Worm (Caenorhabditis elegans) whole organism, L4/young adult: ENCODE data around the gene C52B9.10.

Experiments used
- W03F9.2 ChIP-seq: fragments of 150-350 bp; optimal IDR thresholded peaks from 2 replicates; lab custom pipeline; 2014; ENCODE audit warnings: missing biosample characterization, missing genetic modification characterization
- dao-5 ChIP-seq: sonication (generic microtip); optimal IDR thresholded peaks from 2 replicates; lab custom pipeline; 2016; ENCODE audit warnings: missing genotype, missing genetic modification characterization, moderate library complexity, missing compliant biosample characterization
- him-1 ChIP-seq: sonication (generic microtip); optimal IDR thresholded peaks from 2 replicates; lab custom pipeline; 2016; ENCODE audit warnings: missing genotype, missing genetic modification reagents, missing genetic modification characterization, missing compliant biosample characterization

The C52B9.10 gene

DNA sequence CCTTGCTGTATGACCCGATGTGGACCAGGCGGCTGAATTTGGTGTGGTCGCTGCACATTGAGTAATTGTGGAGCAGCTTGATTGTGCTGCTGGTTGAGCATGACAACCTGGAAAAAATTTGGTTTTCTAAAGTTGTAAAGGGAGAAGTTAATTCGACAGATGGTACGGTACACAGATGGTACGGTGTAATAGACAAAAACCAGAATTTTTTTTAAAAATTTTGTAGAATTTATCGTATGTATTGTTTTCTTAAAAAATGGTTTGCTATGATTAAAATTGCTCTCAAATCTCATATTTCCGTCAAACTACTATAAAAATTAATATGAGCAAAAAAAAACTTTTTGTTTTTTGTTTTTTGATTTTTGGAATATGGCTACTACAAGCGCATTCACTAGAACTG is 33.1 kb downstream of the C52B9.10 start, which contains the start of gene pqn-15:
TSS of gene pqn-15 (minus strand) at position 101 of the 400 bp plus-strand sequence.
- TF ChIP-seq W03F9.2 (tag; lab: Kevin White, UChicago) (no peak), dao-5 (tag; lab: Kevin White, UChicago) (no peak), him-1 (tag; lab: Kevin White, UChicago) (no peak)

DNA sequence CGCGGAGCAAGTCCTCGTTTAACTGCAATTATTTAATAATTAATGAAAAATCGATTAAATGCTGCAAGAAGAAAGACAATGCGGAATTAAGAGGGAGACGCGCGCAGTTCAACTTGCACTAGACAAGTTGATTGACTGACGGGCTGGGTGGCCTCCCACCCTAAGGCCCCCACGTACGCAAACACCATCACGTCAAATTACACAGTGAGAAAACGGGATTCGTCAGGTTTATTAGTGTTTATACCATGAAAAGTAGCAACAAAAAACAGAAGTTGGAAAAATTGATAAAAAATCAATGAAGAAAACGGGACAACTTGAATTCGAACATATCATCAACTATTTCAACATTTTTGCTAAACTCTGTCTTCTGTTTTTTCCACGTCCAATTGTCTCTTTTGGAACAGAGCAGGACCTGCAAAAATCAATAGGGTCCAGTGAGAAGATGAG is 33.9 kb downstream of the C52B9.10 start:
- no peak for TF ChIP-seq him-1 (tag; lab: Kevin White, UChicago)
- no peak for TF ChIP-seq dao-5 (tag; lab: Kevin White, UChicago)
- no peak for TF ChIP-seq W03F9.2 (tag; lab: Kevin White, UChicago)

DNA sequence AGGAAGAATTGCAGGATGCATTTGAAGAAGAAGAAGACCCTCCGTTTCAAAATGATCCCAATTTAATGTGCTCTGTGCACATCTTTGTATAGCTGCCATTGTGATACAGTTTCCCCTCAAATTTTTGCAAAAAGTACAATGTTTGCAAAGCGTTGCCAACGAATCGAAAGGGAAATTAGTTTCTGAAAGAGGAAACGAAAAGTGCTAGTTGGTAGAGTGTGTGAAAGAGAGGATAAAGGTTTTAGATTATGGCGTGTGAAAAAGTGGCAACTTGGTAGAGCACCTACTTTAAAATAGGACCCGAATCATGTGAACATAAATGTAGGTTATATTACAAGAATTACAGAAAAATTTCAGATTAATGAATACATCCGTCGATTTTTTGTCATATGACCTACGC is 38.0 kb downstream of the C52B9.10 start, which contains the start of gene C52B9.8:
TSS of gene C52B9.8 (minus strand) at position 101 of the 400 bp plus-strand sequence.
- TF ChIP-seq him-1 (tag; lab: Kevin White, UChicago) (no peak), W03F9.2 (tag; lab: Kevin White, UChicago) (no peak), dao-5 (tag; lab: Kevin White, UChicago) (no peak)

DNA sequence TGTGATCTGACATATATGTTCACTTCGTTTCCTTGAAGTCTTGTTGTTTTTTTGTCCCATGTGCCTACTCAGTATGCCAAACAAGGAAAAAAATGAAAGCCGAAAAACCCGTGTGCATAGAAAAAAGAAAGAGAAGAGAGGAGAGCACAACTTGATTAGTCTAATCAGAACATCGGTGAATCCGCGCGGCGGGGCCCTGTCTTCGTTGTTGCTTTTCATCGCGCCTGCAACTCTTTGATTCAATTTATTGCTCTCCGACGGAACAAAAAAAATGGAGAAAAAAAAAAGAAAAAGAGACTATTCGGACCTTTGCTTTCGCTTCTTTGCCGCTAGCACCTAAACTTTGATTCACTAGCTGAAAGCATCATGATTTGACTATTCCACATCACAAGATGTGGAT is 41.2 kb downstream of the C52B9.10 start:
- TF ChIP-seq dao-5 (tag; lab: Kevin White, UChicago) (no peak), him-1 (tag; lab: Kevin White, UChicago) (no peak), W03F9.2 (tag; lab: Kevin White, UChicago) (no peak)

DNA sequence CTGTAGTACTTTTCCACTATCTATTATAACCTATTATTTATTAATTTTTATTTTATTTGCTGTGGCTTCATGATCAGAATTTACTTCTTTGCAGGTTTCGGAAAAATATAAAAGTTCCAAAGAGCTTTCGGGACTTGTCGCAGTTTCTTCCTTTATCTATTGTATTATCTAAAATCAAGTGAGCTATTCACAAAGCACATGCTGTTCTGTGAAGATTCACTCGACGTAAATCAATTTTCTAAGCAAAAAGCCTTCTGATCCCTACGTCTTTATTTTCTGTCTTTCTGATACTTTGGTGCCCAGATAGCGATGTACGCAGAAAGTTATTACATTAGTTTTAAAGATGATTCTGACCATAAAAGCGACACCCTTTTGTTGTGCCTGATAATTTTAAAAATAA is 43.4 kb downstream of the C52B9.10 start:
- TF ChIP-seq him-1 (tag; lab: Kevin White, UChicago) = no peak

DNA sequence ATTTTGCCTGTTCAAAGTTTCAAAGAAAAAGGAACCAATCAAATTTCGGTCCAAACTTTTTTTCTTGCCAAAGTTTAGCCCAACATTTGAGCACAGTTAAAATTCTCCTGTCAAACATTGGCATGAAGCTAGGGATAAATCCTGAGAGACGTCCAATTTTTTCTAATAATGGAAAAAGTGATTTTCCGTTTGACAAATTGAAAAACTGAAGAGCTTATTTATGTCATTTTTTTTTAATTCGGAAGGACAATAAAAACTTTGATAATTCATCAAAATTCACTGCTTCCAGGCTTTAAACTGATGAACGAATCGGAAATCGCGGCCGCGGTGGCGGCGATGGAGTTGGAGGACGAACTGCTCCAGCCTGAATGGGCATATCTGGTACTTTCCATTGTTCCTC is 46.8 kb downstream of the C52B9.10 start, which contains the start of gene dop-6:
TSS of gene dop-6 (plus strand) at position 301 of the 400 bp plus-strand sequence.
- TF ChIP-seq dao-5 (tag; lab: Kevin White, UChicago) = no peak

DNA sequence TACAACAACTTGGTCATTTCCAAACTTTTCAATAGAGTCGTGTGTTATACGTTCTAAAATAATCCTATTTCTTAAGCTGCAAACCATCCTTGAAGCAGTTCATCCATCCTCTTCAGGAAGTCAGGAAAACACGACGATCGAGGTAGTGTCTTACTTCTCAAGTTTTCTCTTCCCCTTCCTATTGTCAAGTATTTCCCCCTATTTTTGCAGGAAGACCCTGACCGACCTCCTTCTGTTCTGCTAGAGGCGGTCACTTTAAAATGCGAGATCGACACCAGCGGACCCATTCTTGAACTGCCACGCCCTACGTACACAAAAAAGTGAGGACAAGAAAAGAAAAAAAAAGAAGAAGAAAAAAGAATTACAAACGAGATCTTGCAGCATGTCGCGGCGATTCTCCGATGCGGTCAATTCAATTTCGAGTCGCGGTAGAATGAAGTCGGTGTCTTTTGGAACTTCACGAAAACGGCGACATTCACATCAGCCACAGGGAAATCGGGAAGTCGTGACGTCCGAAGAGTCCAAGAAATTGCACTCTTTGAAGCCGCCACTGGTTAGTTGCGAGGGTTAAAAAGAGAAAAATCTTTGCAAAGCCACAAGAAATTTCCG is 49.2 kb downstream of the C52B9.10 start:
- TF ChIP-seq dao-5 (tag; lab: Kevin White, UChicago) (no peak), him-1 (tag; lab: Kevin White, UChicago) (no peak), W03F9.2 (tag; lab: Kevin White, UChicago) (no peak)
